Worm (Caenorhabditis elegans) whole organism, L4/young adult: ENCODE measurements around the gene K07D4.9.

Experiments
- W03F9.2 ChIP-seq: fragments of 150-350 bp; optimal IDR thresholded peaks from 2 replicates; lab custom pipeline; 2014; ENCODE audit warnings: missing biosample characterization, missing genetic modification characterization
- dao-5 ChIP-seq: sonication (generic microtip); optimal IDR thresholded peaks from 2 replicates; lab custom pipeline; 2016; ENCODE audit warnings: missing genotype, missing genetic modification characterization, moderate library complexity, missing compliant biosample characterization
- him-1 ChIP-seq: sonication (generic microtip); optimal IDR thresholded peaks from 2 replicates; lab custom pipeline; 2016; ENCODE audit warnings: missing genotype, missing genetic modification reagents, missing genetic modification characterization, missing compliant biosample characterization

ce11 chrII:3982313-3982712 lies 46.1 kb upstream of the K07D4.9 start, which contains the start of gene lin-31:
- TF ChIP-seq him-1 (tag; lab: Kevin White, UChicago) (no peak), W03F9.2 (tag; lab: Kevin White, UChicago) (no peak), dao-5 (tag; lab: Kevin White, UChicago) (no peak)
